Worm (Caenorhabditis elegans) whole organism, young adult: ENCODE measurements around the gene ccpp-6.

ENCODE experiments used
- B0019.2 ChIP-seq: fragments of 200-800 bp; sonication (Bioruptor generic); conservative IDR thresholded peaks from 2 replicates; pipeline ENCODE4 v1.3.6; 2022; ENCODE audit warnings: missing genetic modification reagents, missing genetic modification characterization, missing compliant biosample characterization
- B0261.1 ChIP-seq: sonication (generic microtip); optimal IDR thresholded peaks from 2 replicates; lab custom pipeline; 2016; ENCODE audit warnings: mild to moderate bottlenecking, missing genetic modification characterization, moderate library complexity, missing compliant biosample characterization
- C17E4.6 ChIP-seq: fragments of 200-800 bp; sonication (Bioruptor generic); IDR thresholded peaks from 2 replicates; pipeline ENCODE4 v1.3.6; 2022; ENCODE audit warnings: missing genetic modification reagents, missing genetic modification characterization, missing compliant biosample characterization
- F22D6.2 ChIP-seq: sonication (generic microtip); optimal IDR thresholded peaks from 2 replicates; lab custom pipeline; 2016; ENCODE audit warnings: mild to moderate bottlenecking, missing genetic modification characterization, missing compliant biosample characterization
- K11D2.4 ChIP-seq: fragments of 200-800 bp; sonication (Bioruptor generic); IDR thresholded peaks from 2 replicates; pipeline ENCODE4 v1.3.6; 2022; ENCODE audit warnings: missing genetic modification reagents, missing genetic modification characterization, missing compliant biosample characterization
- K12H6.12 ChIP-seq: fragments of 200-800 bp; sonication (Bioruptor generic); optimal IDR thresholded peaks from 2 replicates; lab custom pipeline; 2018; ENCODE audit warnings: mild to moderate bottlenecking, missing genetic modification characterization, missing compliant biosample characterization
- Y53G8AR.9 ChIP-seq: fragments of 200-800 bp; sonication (Bioruptor generic); conservative IDR thresholded peaks from 2 replicates; pipeline ENCODE4 v1.3.6; 2022; ENCODE audit warnings: missing genetic modification reagents, missing genetic modification characterization, missing compliant biosample characterization
- Y95B8A.8 ChIP-seq: fragments of 200-800 bp; sonication (Bioruptor generic); IDR thresholded peaks from 2 replicates; pipeline ENCODE4 v1.3.6; 2022; ENCODE audit warnings: missing genetic modification reagents, missing genetic modification characterization, missing compliant biosample characterization
- ZK185.1 ChIP-seq: sonication (generic microtip); optimal IDR thresholded peaks from 2 replicates; lab custom pipeline; 2016; ENCODE audit warnings: mild to moderate bottlenecking, missing genetic modification characterization, missing compliant biosample characterization; ENCODE audit not compliant: poor library complexity, severe bottlenecking
- atf-7 ChIP-seq: sonication (generic microtip); optimal IDR thresholded peaks from 2 replicates; lab custom pipeline; 2017; ENCODE audit warnings: mild to moderate bottlenecking, missing genetic modification characterization, missing compliant biosample characterization
- athp-1 ChIP-seq: sonication (generic microtip); optimal IDR thresholded peaks from 2 replicates; lab custom pipeline; 2017; ENCODE audit warnings: mild to moderate bottlenecking, missing genetic modification characterization, missing compliant biosample characterization
- attf-5 ChIP-seq: fragments of 200-800 bp; sonication (Bioruptor generic); optimal IDR thresholded peaks from 2 replicates; lab custom pipeline; 2018; ENCODE audit warnings: mild to moderate bottlenecking, missing genetic modification characterization, missing compliant biosample characterization
- cebp-1 ChIP-seq, 2 experiments: fragments of 200-800 bp in 1 of 2; sonication (Bioruptor generic) in 1 of 2; sonication (generic microtip) in 1 of 2; IDR thresholded peaks in 1 of 2; optimal IDR thresholded peaks in 1 of 2; 2 replicates each; pipeline versions ENCODE4 v1.3.6 to Lab custom; 2017 to 2022; ENCODE audit warnings: missing compliant biosample characterization in 2 of 2, missing genetic modification characterization in 2 of 2, mild to moderate bottlenecking in 1 of 2, missing genetic modification reagents in 1 of 2, moderate library complexity in 1 of 2
- ceh-100 ChIP-seq: fragments of 200-800 bp; sonication (Bioruptor generic); IDR thresholded peaks from 2 replicates; pipeline ENCODE4 v1.3.6; 2022; ENCODE audit warnings: missing genetic modification reagents, missing genetic modification characterization, missing compliant biosample characterization
- ceh-91 ChIP-seq: fragments of 200-800 bp; sonication (Bioruptor generic); IDR thresholded peaks from 2 replicates; pipeline ENCODE4 v1.3.6; 2022; ENCODE audit warnings: missing genetic modification reagents, missing genetic modification characterization, missing compliant biosample characterization
- die-1 ChIP-seq: sonication (generic microtip); optimal IDR thresholded peaks from 2 replicates; lab custom pipeline; 2016; ENCODE audit warnings: missing genotype, mild to moderate bottlenecking, missing genetic modification characterization, missing compliant biosample characterization
- ets-4 ChIP-seq: fragments of 200-800 bp; sonication (Bioruptor generic); optimal IDR thresholded peaks from 2 replicates; lab custom pipeline; 2018; ENCODE audit warnings: mild to moderate bottlenecking, missing genetic modification characterization, missing compliant biosample characterization
- hlh-26 ChIP-seq: fragments of 200-800 bp; sonication (Bioruptor generic); conservative IDR thresholded peaks from 2 replicates; pipeline ENCODE4 v1.3.6; 2022; ENCODE audit warnings: missing genetic modification reagents, missing genetic modification characterization, missing compliant biosample characterization
- hrde-1 ChIP-seq: sonication (generic microtip); optimal IDR thresholded peaks from 2 replicates; lab custom pipeline; 2016; ENCODE audit warnings: missing genetic modification characterization, mild to moderate bottlenecking, missing compliant biosample characterization, moderate library complexity, missing genotype, missing genetic modification reagents, borderline replicate concordance
- lin-26 ChIP-seq: fragments of 200-800 bp; sonication (Bioruptor generic); IDR thresholded peaks from 2 replicates; pipeline ENCODE4 v1.3.6; 2022; ENCODE audit warnings: missing genetic modification reagents, missing genetic modification characterization, missing compliant biosample characterization
- lin-40 ChIP-seq: sonication (generic microtip); optimal IDR thresholded peaks from 2 replicates; lab custom pipeline; 2016; ENCODE audit warnings: missing genetic modification characterization, mild to moderate bottlenecking, missing compliant biosample characterization, missing genotype, missing genetic modification reagents
- lsl-1 ChIP-seq: fragments of 200-800 bp; sonication (Bioruptor generic); optimal IDR thresholded peaks from 2 replicates; lab custom pipeline; 2018; ENCODE audit warnings: mild to moderate bottlenecking, missing genetic modification characterization, moderate library complexity, missing compliant biosample characterization
- mxl-1 ChIP-seq: sonication (generic microtip); optimal IDR thresholded peaks from 2 replicates; lab custom pipeline; 2016; ENCODE audit warnings: missing genetic modification characterization, missing compliant biosample characterization
- nfya-2 ChIP-seq: fragments of 200-800 bp; sonication (Bioruptor generic); IDR thresholded peaks from 2 replicates; pipeline ENCODE4 v1.3.6; 2022; ENCODE audit warnings: missing genetic modification reagents, missing genetic modification characterization, missing compliant biosample characterization
- nhr-27 ChIP-seq: fragments of 200-800 bp; sonication (Bioruptor generic); optimal IDR thresholded peaks from 2 replicates; lab custom pipeline; 2018; ENCODE audit warnings: mild to moderate bottlenecking, missing genetic modification characterization, moderate library complexity, missing compliant biosample characterization
- nhr-90 ChIP-seq: sonication (generic microtip); optimal IDR thresholded peaks from 2 replicates; lab custom pipeline; 2016; ENCODE audit warnings: missing genotype, mild to moderate bottlenecking, missing genetic modification characterization, missing compliant biosample characterization
- pbrm-1 ChIP-seq: fragments of 200-800 bp; sonication (Bioruptor generic); IDR thresholded peaks from 2 replicates; pipeline ENCODE4 v1.3.6; 2022; ENCODE audit warnings: missing genetic modification reagents, missing genetic modification characterization, missing compliant biosample characterization
- pha-4 ChIP-seq: fragments of 150-350 bp; sonication (generic microtip); optimal IDR thresholded peaks from 2 replicates; lab custom pipeline; 2014; ENCODE audit warnings: missing biosample characterization, missing genetic modification reagents, missing genetic modification characterization
- rec-8 ChIP-seq, 2 experiments: sonication (generic microtip); optimal IDR thresholded peaks; 2 replicates each; lab custom pipeline; 2016; ENCODE audit warnings: mild to moderate bottlenecking in 2 of 2, missing genetic modification characterization in 2 of 2, missing genetic modification reagents in 2 of 2, missing genotype in 2 of 2, missing biosample characterization in 1 of 2, missing compliant biosample characterization in 1 of 2, moderate library complexity in 1 of 2
- repo-1 ChIP-seq: sonication (generic microtip); optimal IDR thresholded peaks from 2 replicates; lab custom pipeline; 2017; ENCODE audit warnings: mild to moderate bottlenecking, missing genetic modification characterization, missing compliant biosample characterization
- snpc-1.1 ChIP-seq: sonication (generic microtip); optimal IDR thresholded peaks from 2 replicates; lab custom pipeline; 2017; ENCODE audit warnings: missing genetic modification characterization, mild to moderate bottlenecking, missing compliant biosample characterization, antibody characterized with exemption, moderate library complexity, missing genotype, missing genetic modification reagents; ENCODE audit not compliant: insufficient read depth
- snpc-4 ChIP-seq, 5 experiments: fragments of 150-350 bp in 1 of 5; sonication (generic microtip) in 4 of 5; optimal IDR thresholded peaks; 2 replicates each; lab custom pipeline; 2014 to 2018; ENCODE audit warnings: missing genetic modification characterization in 5 of 5, missing biosample characterization in 3 of 5, antibody characterized with exemption in 2 of 5, mild to moderate bottlenecking in 2 of 5, missing compliant biosample characterization in 2 of 5, missing genotype in 2 of 5, moderate library complexity in 2 of 5, missing genetic modification reagents in 1 of 5
- sptf-2 ChIP-seq: fragments of 200-800 bp; sonication (Bioruptor generic); optimal IDR thresholded peaks from 2 replicates; lab custom pipeline; 2018; ENCODE audit warnings: mild to moderate bottlenecking, missing genetic modification characterization, missing compliant biosample characterization
- tbp1 ChIP-seq: fragments of 200-800 bp; sonication (Bioruptor generic); optimal IDR thresholded peaks from 2 replicates; lab custom pipeline; 2018; ENCODE audit warnings: mild to moderate bottlenecking, missing genetic modification characterization, missing compliant biosample characterization
- tbx-9 ChIP-seq: sonication (generic microtip); optimal IDR thresholded peaks from 2 replicates; lab custom pipeline; 2016; ENCODE audit warnings: borderline replicate concordance, missing genetic modification characterization, inconsistent platforms, missing compliant biosample characterization
- tlf-1 ChIP-seq: fragments of 200-800 bp; sonication (Bioruptor generic); optimal IDR thresholded peaks from 2 replicates; lab custom pipeline; 2018; ENCODE audit warnings: mild to moderate bottlenecking, missing genetic modification characterization, missing compliant biosample characterization
- xnd-1 ChIP-seq: sonication (generic microtip); optimal IDR thresholded peaks from 2 replicates; lab custom pipeline; 2016; ENCODE audit warnings: missing genotype, missing genetic modification reagents, missing genetic modification characterization, missing compliant biosample characterization
- zfh-2 ChIP-seq: fragments of 200-800 bp; sonication (Bioruptor generic); conservative IDR thresholded peaks from 2 replicates; pipeline ENCODE4 v1.3.6; 2022; ENCODE audit warnings: missing genetic modification reagents, missing genetic modification characterization, missing compliant biosample characterization
- zim-3 ChIP-seq: sonication (generic microtip); optimal IDR thresholded peaks from 2 replicates; lab custom pipeline; 2017; ENCODE audit warnings: mild to moderate bottlenecking, missing genetic modification characterization, moderate library complexity, missing compliant biosample characterization
- ztf-18 ChIP-seq: sonication (generic microtip); optimal IDR thresholded peaks from 2 replicates; lab custom pipeline; 2016; ENCODE audit warnings: missing genotype, mild to moderate bottlenecking, missing genetic modification characterization, missing compliant biosample characterization
- ztf-22 ChIP-seq: fragments of 200-800 bp; sonication (Bioruptor generic); optimal IDR thresholded peaks from 2 replicates; lab custom pipeline; 2018; ENCODE audit warnings: mild to moderate bottlenecking, missing genetic modification characterization, moderate library complexity, missing compliant biosample characterization
- ztf-25 ChIP-seq: fragments of 200-800 bp; sonication (Bioruptor generic); IDR thresholded peaks from 2 replicates; pipeline ENCODE4 v1.3.6; 2022; ENCODE audit warnings: missing genetic modification reagents, missing genetic modification characterization, missing compliant biosample characterization
- ztf-26 ChIP-seq: sonication (generic microtip); optimal IDR thresholded peaks from 2 replicates; lab custom pipeline; 2017; ENCODE audit warnings: missing genetic modification characterization, missing compliant biosample characterization
- ztf-3 ChIP-seq: fragments of 200-800 bp; sonication (Bioruptor generic); optimal IDR thresholded peaks from 2 replicates; lab custom pipeline; 2018; ENCODE audit warnings: mild to moderate bottlenecking, missing genetic modification characterization, missing compliant biosample characterization

Gene ccpp-6

ce11 chrII:5336660-5337494 is 50.2 kb downstream of the ccpp-6 start (continued):
- TF ChIP-seq K12H6.12 (no peak), zfh-2 (GFP tag; lab: Robert Waterston, UW) (peak; percentile 90), tlf-1 (GFP tag; lab: Kevin White, UChicago) (no peak), sptf-2 (GFP tag; lab: Kevin White, UChicago) (no peak), ztf-22 (GFP tag; lab: Kevin White, UChicago) (no peak), rec-8 (tag; optimal IDR thresholded peaks at IDR 0.05; lab: Kevin White, UChicago) (no peak), nhr-90 (no peak), nhr-27 (tag; lab: Kevin White, UChicago) (no peak), nfya-2 (GFP tag; lab: Robert Waterston, UW) (no peak), hlh-26 (no peak), lin-26 (GFP tag; lab: Robert Waterston, UW) (0 out of 2 replicates have a peak, but pooled peaks have one; percentile 44), cebp-1 (GFP tag; IDR thresholded peaks at IDR 0.05; lab: Robert Waterston, UW) (no peak), cebp-1 (tag; optimal IDR thresholded peaks at IDR 0.05; lab: Kevin White, UChicago) (peak; percentile 69), C17E4.6 (GFP tag; lab: Robert Waterston, UW) (no peak), lin-40 (peak; percentile 67), atf-7 (peak; percentile 27), tbp1 (GFP tag; lab: Kevin White, UChicago) (peak; percentile 21), lsl-1 (GFP tag; lab: Kevin White, UChicago) (no peak), repo-1 (tag; lab: Kevin White, UChicago) (no peak), B0019.2 (no peak), K11D2.4 (peak; percentile 66), pha-4 (tag; lab: Kevin White, UChicago) (no peak), hrde-1 (tag; lab: Kevin White, UChicago) (no peak), ztf-25 (GFP tag; lab: Robert Waterston, UW) (no peak), ztf-26 (peak; percentile 11), ets-4 (GFP tag; lab: Kevin White, UChicago) (no peak), ztf-18 (tag; lab: Kevin White, UChicago) (no peak), ZK185.1 (peak; percentile 45), snpc-4 (GFP tag; optimal IDR thresholded peaks at IDR 0.05; lab: Kevin White, UChicago) (no peak), snpc-4 (tag; optimal IDR thresholded peaks at IDR 0.05; lab: Kevin White, UChicago) (peak in 2 of 4 experiments; percentile 3 to 34), Y53G8AR.9 (GFP tag; lab: Robert Waterston, UW) (no peak), attf-5 (GFP tag; lab: Kevin White, UChicago) (peak; percentile 12), ztf-3 (GFP tag; lab: Kevin White, UChicago) (no peak), Y95B8A.8 (no peak), tbx-9 (tag; lab: Kevin White, UChicago) (no peak), xnd-1 (tag; lab: Kevin White, UChicago) (no peak), pbrm-1 (GFP tag; lab: Robert Waterston, UW) (peak; percentile 43; the same call in 1 of the 2 replicates), athp-1 (tag; lab: Kevin White, UChicago) (no peak), ceh-100 (GFP tag; lab: Robert Waterston, UW) (0 out of 2 replicates have a peak, but pooled peaks have one; percentile 13), snpc-1.1 (no peak), die-1 (tag; lab: Kevin White, UChicago) (peak; percentile 5), mxl-1 (no peak), zim-3 (tag; lab: Kevin White, UChicago) (no peak), F22D6.2 (tag; lab: Kevin White, UChicago) (no peak), B0261.1 (tag; lab: Kevin White, UChicago) (no peak), ceh-91 (GFP tag; lab: Robert Waterston, UW) (no peak)
